Worm (Caenorhabditis elegans): ENCODE measurements around the gene C01G10.15.

DNA sequence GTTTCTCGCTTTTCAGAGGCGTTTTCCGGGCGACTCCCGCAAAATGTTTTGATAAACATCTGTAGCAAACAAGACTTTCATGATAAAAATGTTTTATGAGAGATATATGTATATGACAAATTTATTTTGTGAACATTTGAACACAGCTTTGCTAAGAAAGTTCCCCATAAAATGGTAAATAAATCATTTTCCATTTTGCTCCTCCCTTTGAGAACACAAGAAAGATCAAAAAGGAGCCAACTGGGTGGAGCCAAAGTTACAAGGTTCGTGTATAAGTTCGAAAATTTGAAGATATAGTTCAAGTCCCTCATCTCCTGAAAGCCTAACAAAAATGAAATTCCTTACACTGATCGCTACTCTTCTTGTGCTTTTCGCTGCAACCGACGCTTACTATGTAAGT is 3.4 kb upstream of the C01G10.15 start, which contains the start of gene C01G10.17:
- no peak for TF ChIP-seq him-1 (tag; optimal IDR thresholded peaks at IDR 0.05)
- no peak for TF ChIP-seq dao-5 (tag; optimal IDR thresholded peaks at IDR 0.05)
